Worm (Caenorhabditis elegans) whole organism, late embryonic: Measurements from ENCODE around the gene ugt-15.
A peak's percentile ranks its signal among the peaks of the same experiment; 100 is the strongest.

Source experiments
- C38D4.7 ChIP-seq: fragments of 200-800 bp; sonication (Bioruptor generic); optimal IDR thresholded peaks from 2 replicates; lab custom pipeline; 2018; ENCODE audit warnings: mild to moderate bottlenecking, missing genetic modification characterization, moderate library complexity, missing compliant biosample characterization
- F13H6.1 ChIP-seq: sonication (generic microtip); optimal IDR thresholded peaks from 2 replicates; lab custom pipeline; 2016; ENCODE audit warnings: missing genetic modification characterization, missing compliant biosample characterization
- K09A11.1 ChIP-seq: sonication (generic microtip); optimal IDR thresholded peaks from 2 replicates; lab custom pipeline; 2017; ENCODE audit warnings: antibody characterized with exemption, mild to moderate bottlenecking, missing genetic modification characterization, missing compliant biosample characterization; ENCODE audit not compliant: insufficient read depth
- T23F11.4 ChIP-seq: fragments of 200-800 bp; sonication (Bioruptor generic); optimal IDR thresholded peaks from 2 replicates; lab custom pipeline; 2018; ENCODE audit warnings: mild to moderate bottlenecking, missing genetic modification characterization, missing compliant biosample characterization
- Y22D7AL.16 ChIP-seq: sonication (generic microtip); optimal IDR thresholded peaks from 2 replicates; lab custom pipeline; 2016; ENCODE audit warnings: missing genetic modification characterization, missing compliant biosample characterization
- ahr-1 ChIP-seq: sonication (generic microtip); optimal IDR thresholded peaks from 2 replicates; lab custom pipeline; 2016; ENCODE audit warnings: missing genetic modification characterization, missing compliant biosample characterization
- ama-1 ChIP-seq: fragments of 150-350 bp; optimal IDR thresholded peaks from 2 replicates; lab custom pipeline; 2014
- ceh-18 ChIP-seq: sonication (generic microtip); optimal IDR thresholded peaks from 2 replicates; lab custom pipeline; 2016; ENCODE audit warnings: missing genetic modification characterization, missing compliant biosample characterization
- ceh-19 ChIP-seq: fragments of 200-800 bp; sonication (Bioruptor generic); optimal IDR thresholded peaks from 2 replicates; lab custom pipeline; 2018; ENCODE audit warnings: mild to moderate bottlenecking, missing genetic modification characterization, missing compliant biosample characterization
- ceh-2 ChIP-seq: sonication (generic microtip); optimal IDR thresholded peaks from 2 replicates; lab custom pipeline; 2016; ENCODE audit warnings: missing genotype, missing genetic modification characterization, missing compliant biosample characterization
- ceh-22 ChIP-seq: sonication (generic microtip); optimal IDR thresholded peaks from 2 replicates; lab custom pipeline; 2017; ENCODE audit warnings: missing biosample characterization, missing genetic modification characterization
- ceh-24 ChIP-seq: sonication (generic microtip); optimal IDR thresholded peaks from 2 replicates; lab custom pipeline; 2016; ENCODE audit warnings: mild to moderate bottlenecking, missing genetic modification characterization, missing compliant biosample characterization
- ceh-30 ChIP-seq: fragments of 150-350 bp; optimal IDR thresholded peaks from 2 replicates; lab custom pipeline; 2014; ENCODE audit warnings: missing biosample characterization, missing genetic modification characterization
- ceh-31 ChIP-seq: sonication (generic microtip); optimal IDR thresholded peaks from 2 replicates; lab custom pipeline; 2016; ENCODE audit warnings: missing genetic modification characterization, missing compliant biosample characterization
- ceh-34 ChIP-seq: sonication (generic microtip); optimal IDR thresholded peaks from 2 replicates; lab custom pipeline; 2016; ENCODE audit warnings: mild to moderate bottlenecking, missing genetic modification characterization, missing compliant biosample characterization
- ceh-45 ChIP-seq: fragments of 200-800 bp; sonication (Bioruptor generic); IDR thresholded peaks from 2 replicates; pipeline ENCODE4 v1.3.6; 2022; ENCODE audit warnings: missing genetic modification reagents, missing genetic modification characterization, missing compliant biosample characterization
- ceh-48 ChIP-seq: sonication (generic microtip); optimal IDR thresholded peaks from 2 replicates; lab custom pipeline; 2016; ENCODE audit warnings: missing genetic modification characterization, inconsistent platforms, missing compliant biosample characterization
- ceh-6 ChIP-seq: fragments of 200-800 bp; sonication (Bioruptor generic); optimal IDR thresholded peaks from 2 replicates; lab custom pipeline; 2018; ENCODE audit warnings: mild to moderate bottlenecking, missing genetic modification characterization, missing compliant biosample characterization
- ceh-9 ChIP-seq: sonication (generic microtip); optimal IDR thresholded peaks from 2 replicates; lab custom pipeline; 2016; ENCODE audit warnings: mild to moderate bottlenecking, missing genetic modification characterization, inconsistent platforms, missing compliant biosample characterization
- che-1 ChIP-seq: sonication (generic microtip); optimal IDR thresholded peaks from 2 replicates; lab custom pipeline; 2016; ENCODE audit warnings: mild to moderate bottlenecking, missing genetic modification characterization, missing compliant biosample characterization
- elt-2 ChIP-seq: sonication (generic microtip); optimal IDR thresholded peaks from 2 replicates; lab custom pipeline; 2016; ENCODE audit warnings: missing genetic modification reagents, missing genetic modification characterization, missing compliant biosample characterization
- elt-4 ChIP-seq: sonication (generic microtip); optimal IDR thresholded peaks from 2 replicates; lab custom pipeline; 2016; ENCODE audit warnings: missing genetic modification characterization, missing compliant biosample characterization
- ets-4 ChIP-seq: sonication (generic microtip); optimal IDR thresholded peaks from 2 replicates; lab custom pipeline; 2016; ENCODE audit warnings: missing genetic modification characterization, missing compliant biosample characterization
- eyg-1 ChIP-seq: sonication (generic microtip); optimal IDR thresholded peaks from 2 replicates; lab custom pipeline; 2016; ENCODE audit warnings: missing genotype, missing genetic modification characterization, missing compliant biosample characterization
- fax-1 ChIP-seq: sonication (generic microtip); optimal IDR thresholded peaks from 2 replicates; lab custom pipeline; 2016; ENCODE audit warnings: missing genotype, missing genetic modification characterization, missing compliant biosample characterization
- fkh-10 ChIP-seq: fragments of 150-350 bp; optimal IDR thresholded peaks from 2 replicates; lab custom pipeline; 2014; ENCODE audit warnings: missing biosample characterization, missing genetic modification reagents, missing genetic modification characterization
- fkh-6 ChIP-seq: sonication (generic microtip); optimal IDR thresholded peaks from 2 replicates; lab custom pipeline; 2016; ENCODE audit warnings: missing genetic modification characterization, missing compliant biosample characterization
- gmeb-2 ChIP-seq: sonication (generic microtip); optimal IDR thresholded peaks from 2 replicates; lab custom pipeline; 2016; ENCODE audit warnings: missing genetic modification characterization, inconsistent platforms, missing compliant biosample characterization
- hlh-13 ChIP-seq: fragments of 200-800 bp; sonication (Bioruptor generic); optimal IDR thresholded peaks from 2 replicates; lab custom pipeline; 2018; ENCODE audit warnings: mild to moderate bottlenecking, missing genetic modification characterization, missing compliant biosample characterization
- hlh-6 ChIP-seq: sonication (generic microtip); optimal IDR thresholded peaks from 2 replicates; lab custom pipeline; 2016; ENCODE audit warnings: missing genotype, missing genetic modification characterization, missing compliant biosample characterization
- hlh-8 ChIP-seq: sonication (generic microtip); optimal IDR thresholded peaks from 2 replicates; lab custom pipeline; 2016; ENCODE audit warnings: missing genotype, missing genetic modification characterization, missing compliant biosample characterization
- nhr-11 ChIP-seq: fragments of 150-350 bp; optimal IDR thresholded peaks from 2 replicates; lab custom pipeline; 2014; ENCODE audit warnings: missing biosample characterization, missing genetic modification characterization
- npax-4 ChIP-seq: sonication (generic microtip); optimal IDR thresholded peaks from 2 replicates; lab custom pipeline; 2016; ENCODE audit warnings: missing genetic modification characterization, missing compliant biosample characterization
- odd-2 ChIP-seq: sonication (generic microtip); optimal IDR thresholded peaks from 2 replicates; lab custom pipeline; 2017; ENCODE audit warnings: antibody characterized with exemption, mild to moderate bottlenecking, missing genetic modification characterization, missing compliant biosample characterization
- pax-1 ChIP-seq: fragments of 150-350 bp; optimal IDR thresholded peaks from 2 replicates; lab custom pipeline; 2014; ENCODE audit warnings: missing biosample characterization, missing genetic modification characterization
- pha-2 ChIP-seq: sonication (generic microtip); optimal IDR thresholded peaks from 2 replicates; lab custom pipeline; 2017; ENCODE audit warnings: mild to moderate bottlenecking, missing genetic modification characterization, missing compliant biosample characterization
- pha-4 ChIP-seq: fragments of 150-350 bp; optimal IDR thresholded peaks from 2 replicates; lab custom pipeline; 2018; ENCODE audit warnings: missing biosample characterization, missing genetic modification reagents, missing genetic modification characterization
- pqm-1 ChIP-seq: sonication (generic microtip); optimal IDR thresholded peaks from 2 replicates; lab custom pipeline; 2016; ENCODE audit warnings: missing genetic modification characterization, missing compliant biosample characterization
- pros-1 ChIP-seq: fragments of 150-350 bp; optimal IDR thresholded peaks from 2 replicates; lab custom pipeline; 2014; ENCODE audit warnings: missing biosample characterization, missing genetic modification reagents, missing genetic modification characterization
- ref-2 ChIP-seq: sonication (generic microtip); optimal IDR thresholded peaks from 2 replicates; lab custom pipeline; 2016; ENCODE audit warnings: missing genetic modification characterization, missing compliant biosample characterization
- sox-2 ChIP-seq: fragments of 200-800 bp; sonication (Bioruptor generic); IDR thresholded peaks from 2 replicates; pipeline ENCODE4 v1.3.6; 2022; ENCODE audit warnings: missing genetic modification reagents, missing genetic modification characterization, missing compliant biosample characterization
- sox-4 ChIP-seq: sonication (generic microtip); optimal IDR thresholded peaks from 2 replicates; lab custom pipeline; 2017; ENCODE audit warnings: mild to moderate bottlenecking, missing genetic modification characterization, inconsistent platforms, missing compliant biosample characterization
- tbx-2 ChIP-seq: sonication (generic microtip); optimal IDR thresholded peaks from 2 replicates; lab custom pipeline; 2016; ENCODE audit warnings: missing genetic modification characterization, missing compliant biosample characterization
- tbx-7 ChIP-seq: sonication (generic microtip); optimal IDR thresholded peaks from 2 replicates; lab custom pipeline; 2016; ENCODE audit warnings: missing genotype, missing genetic modification characterization, missing compliant biosample characterization
- ttx-3 ChIP-seq: sonication (generic microtip); optimal IDR thresholded peaks from 2 replicates; lab custom pipeline; 2016; ENCODE audit warnings: missing genetic modification reagents, missing genetic modification characterization, missing compliant biosample characterization
- unc-3 ChIP-seq, 2 experiments: fragments of 200-800 bp in 1 of 2; sonication (Bioruptor generic) in 1 of 2; sonication (generic microtip) in 1 of 2; conservative IDR thresholded peaks in 1 of 2; optimal IDR thresholded peaks in 1 of 2; 2 replicates each; pipeline versions ENCODE4 v1.3.6 to Lab custom; 2016 to 2022; ENCODE audit warnings: missing compliant biosample characterization in 2 of 2, missing genetic modification characterization in 2 of 2, missing genetic modification reagents in 1 of 2
- unc-42 ChIP-seq: sonication (generic microtip); optimal IDR thresholded peaks from 2 replicates; lab custom pipeline; 2016; ENCODE audit warnings: missing genotype, missing genetic modification characterization, missing compliant biosample characterization
- unc-55 ChIP-seq: sonication (generic microtip); optimal IDR thresholded peaks from 2 replicates; lab custom pipeline; 2017; ENCODE audit warnings: missing biosample characterization, missing genetic modification reagents, missing genetic modification characterization
- unc-86 ChIP-seq: sonication (generic microtip); optimal IDR thresholded peaks from 2 replicates; lab custom pipeline; 2016; ENCODE audit warnings: missing genetic modification characterization, missing compliant biosample characterization
- zip-5 ChIP-seq: sonication (generic microtip); optimal IDR thresholded peaks from 2 replicates; lab custom pipeline; 2016; ENCODE audit warnings: missing genetic modification characterization, missing compliant biosample characterization

ugt-15 gene

ce11 chrV:12827219-12827618 lies at the start of gene ugt-15:
Gene ugt-15, plus strand, starts transcription at chrV:12827519.
- TF ChIP-seq F13H6.1 (tag; lab: Kevin White, UChicago): no peak
- no peak for TF ChIP-seq fax-1 (tag; lab: Kevin White, UChicago)
- no peak for TF ChIP-seq zip-5
- TF ChIP-seq unc-42: no peak
- TF ChIP-seq ama-1 (lab: Kevin White, UChicago): no peak
- TF ChIP-seq unc-55 (GFP tag; lab: Kevin White, UChicago): no peak
- TF ChIP-seq elt-4 (tag; lab: Kevin White, UChicago): no peak
- no peak for TF ChIP-seq ttx-3 (tag; lab: Kevin White, UChicago)
- no peak for TF ChIP-seq ref-2
- no peak for TF ChIP-seq Y22D7AL.16 (tag; lab: Kevin White, UChicago)
- TF ChIP-seq pqm-1 (tag; lab: Kevin White, UChicago): no peak
- no peak for TF ChIP-seq fkh-6 (tag; lab: Kevin White, UChicago)
- TF ChIP-seq ceh-22 (tag; lab: Kevin White, UChicago): no peak
- no peak for TF ChIP-seq ceh-34 (tag; lab: Kevin White, UChicago)
- no peak for TF ChIP-seq pha-2 (tag; lab: Kevin White, UChicago)

- TF ChIP-seq che-1 (peak; percentile 90), zip-5 (peak; percentile 82), T23F11.4 (GFP tag; lab: Kevin White, UChicago) (peak; percentile 90), ref-2 (peak; percentile 91), hlh-13 (GFP tag; lab: Kevin White, UChicago) (peak; percentile 80), tbx-7 (no peak), ceh-9 (tag; lab: Kevin White, UChicago) (peak; percentile 84), C38D4.7 (GFP tag; lab: Kevin White, UChicago) (peak; percentile 89), pha-2 (tag; lab: Kevin White, UChicago) (peak; percentile 92), ceh-18 (peak; percentile 75), sox-2 (peak; percentile 88), ceh-30 (tag; lab: Kevin White, UChicago) (peak; percentile 38), unc-3 (GFP tag; conservative IDR thresholded peaks at IDR 0.05; lab: Robert Waterston, UW) (peak; percentile 96), unc-3 (tag; optimal IDR thresholded peaks at IDR 0.05; lab: Kevin White, UChicago) (peak; percentile 84), hlh-6 (tag; lab: Kevin White, UChicago) (peak; percentile 96), ceh-19 (GFP tag; lab: Kevin White, UChicago) (peak; percentile 95), Y22D7AL.16 (tag; lab: Kevin White, UChicago) (peak; percentile 93), odd-2 (peak; percentile 76), ceh-24 (tag; lab: Kevin White, UChicago) (peak; percentile 47), ceh-45 (peak; percentile 96), pros-1 (tag; lab: Kevin White, UChicago) (no peak), K09A11.1 (tag; lab: Kevin White, UChicago) (peak; percentile 68), ceh-2 (tag; lab: Kevin White, UChicago) (peak; percentile 82), elt-2 (tag; lab: Kevin White, UChicago) (peak; percentile 96), fax-1 (tag; lab: Kevin White, UChicago) (peak; percentile 88), gmeb-2 (tag; lab: Kevin White, UChicago) (peak; percentile 92), ets-4 (peak; percentile 48), npax-4 (peak; percentile 76), pha-4 (tag; lab: Kevin White, UChicago) (no peak), ceh-31 (tag; lab: Kevin White, UChicago) (peak; percentile 73), ttx-3 (tag; lab: Kevin White, UChicago) (peak; percentile 88), pqm-1 (tag; lab: Kevin White, UChicago) (peak; percentile 78), ama-1 (lab: Kevin White, UChicago) (no peak), sox-4 (peak; percentile 94), ceh-48 (peak; percentile 77), unc-86 (peak; percentile 88), fkh-10 (peak; percentile 81), eyg-1 (tag; lab: Kevin White, UChicago) (peak; percentile 83), hlh-8 (tag; lab: Kevin White, UChicago) (peak; percentile 51), ahr-1 (peak; percentile 67), ceh-6 (peak; percentile 92), nhr-11 (tag; lab: Kevin White, UChicago) (no peak), tbx-2 (tag; lab: Kevin White, UChicago) (peak; percentile 85), pax-1 (tag; lab: Kevin White, UChicago) (peak; percentile 7)
These were observed 47.1 kb upstream of the ugt-15 start for ce11 chrV:12780248-12780647.
